Worm (Caenorhabditis elegans): ENCODE results near the gene F09C6.3.

The F09C6.3 gene

DNA sequence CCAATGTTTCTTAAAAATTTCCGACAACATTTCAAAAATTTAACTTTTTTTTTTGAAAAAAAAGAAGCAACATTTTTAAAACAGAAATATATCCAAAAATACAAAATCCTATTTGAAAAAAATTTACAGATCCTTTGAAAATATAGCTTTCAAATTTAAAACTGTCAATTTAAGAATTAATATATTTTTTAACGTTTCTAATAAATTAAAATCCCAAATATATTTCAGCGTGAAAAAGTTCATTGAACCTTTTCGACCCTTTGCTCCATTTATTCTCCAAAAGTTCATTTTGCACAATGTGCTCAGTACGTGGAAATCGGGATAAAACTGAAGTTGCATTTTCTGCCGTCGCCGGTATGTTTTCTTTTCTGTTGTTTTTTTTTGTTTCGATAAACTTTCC is 47.1 kb downstream of the F09C6.3 start, which contains the start of gene phy-3:
Gene phy-3 (plus strand): TSS at position 301 of the 400 bp plus-strand sequence.
- TF ChIP-seq ztf-11 (tag; optimal IDR thresholded peaks at IDR 0.05) (no peak), nhr-67 (tag; optimal IDR thresholded peaks at IDR 0.05) (no peak), eor-1 (tag; optimal IDR thresholded peaks at IDR 0.05) (no peak), ceh-9 (tag; optimal IDR thresholded peaks at IDR 0.05) (no peak)

DNA sequence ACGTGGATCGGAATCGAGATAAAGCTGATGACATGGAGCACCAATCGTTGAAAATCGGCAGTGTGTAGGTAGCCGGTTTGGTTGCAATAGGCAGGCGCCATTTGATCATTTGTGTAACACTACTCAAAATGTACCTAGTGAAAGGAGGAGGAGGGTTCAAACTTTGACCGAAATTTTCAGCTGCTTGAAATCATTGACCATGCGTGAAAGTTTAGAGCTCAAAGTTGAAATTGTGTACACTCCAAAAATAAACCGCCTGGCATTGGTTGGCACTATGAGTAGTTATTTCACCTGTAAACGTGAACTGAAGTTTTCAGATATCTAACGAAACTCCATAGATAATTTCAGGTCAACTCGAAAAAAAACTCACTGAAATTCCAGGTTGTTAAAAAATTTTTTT is 48.0 kb downstream of the F09C6.3 start, which contains the start of gene srh-215:
Gene srh-215 (minus strand): TSS at position 101 of the 400 bp plus-strand sequence.
- TF ChIP-seq lsy-12 (tag; optimal IDR thresholded peaks at IDR 0.05) = no peak
- no peak for TF ChIP-seq jun-1 (tag; optimal IDR thresholded peaks at IDR 0.05)
- TF ChIP-seq ztf-11 (tag; optimal IDR thresholded peaks at IDR 0.05) = no peak
- TF ChIP-seq egl-27 (tag; optimal IDR thresholded peaks at IDR 0.05) = no peak
- no peak for TF ChIP-seq ceh-16 (tag; optimal IDR thresholded peaks at IDR 0.05)
- TF ChIP-seq hmg-11 (tag; optimal IDR thresholded peaks at IDR 0.05) = no peak
- TF ChIP-seq mml-1 (tag; optimal IDR thresholded peaks at IDR 0.05) = no peak
- no peak for TF ChIP-seq zag-1 (tag; optimal IDR thresholded peaks at IDR 0.05)
- TF ChIP-seq daf-12 (tag; optimal IDR thresholded peaks at IDR 0.05) = no peak
- no peak for TF ChIP-seq nhr-237 (tag; optimal IDR thresholded peaks at IDR 0.05)
- no peak for TF ChIP-seq nhr-11 (tag; optimal IDR thresholded peaks at IDR 0.05)
- TF ChIP-seq nhr-23 (tag; optimal IDR thresholded peaks at IDR 0.05) = no peak
- TF ChIP-seq ama-1 (optimal IDR thresholded peaks at IDR 0.05) = no peak
- TF ChIP-seq nhr-43 (tag; optimal IDR thresholded peaks at IDR 0.05; ENCODE audit: poor library complexity, severe bottlenecking) = no peak
- no peak for TF ChIP-seq R02D3.7 (tag; optimal IDR thresholded peaks at IDR 0.05)
- TF ChIP-seq elt-2 (tag; optimal IDR thresholded peaks at IDR 0.05) = no peak
- TF ChIP-seq fkh-2 (tag; optimal IDR thresholded peaks at IDR 0.05) = no peak
- TF ChIP-seq tbx-2 (tag; optimal IDR thresholded peaks at IDR 0.05) = no peak
- TF ChIP-seq pha-4 (tag; optimal IDR thresholded peaks at IDR 0.05) = no peak
- no peak for TF ChIP-seq nhr-76 (tag; optimal IDR thresholded peaks at IDR 0.05)

DNA sequence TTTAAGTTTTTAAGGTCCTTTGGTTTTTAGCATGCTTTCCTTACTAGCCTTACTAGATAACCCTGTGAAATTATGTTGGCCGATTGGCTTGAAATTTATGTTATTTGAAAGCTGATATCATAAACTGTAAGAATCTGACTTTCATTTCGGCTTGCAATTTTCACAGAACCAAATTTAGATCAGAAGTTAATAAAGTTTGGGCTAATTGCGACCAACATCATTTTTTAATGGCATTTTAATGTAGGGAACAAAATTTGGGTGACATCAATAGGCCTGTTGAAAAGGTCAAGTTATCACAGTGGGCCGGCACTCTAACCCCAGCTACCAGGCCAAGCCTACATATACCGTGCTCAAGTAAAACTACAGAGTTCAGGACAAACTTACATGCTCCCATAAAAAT is 48.6 kb downstream of the F09C6.3 start:
- TF ChIP-seq pqm-1 (tag; optimal IDR thresholded peaks at IDR 0.05) (no peak), ceh-28 (tag; optimal IDR thresholded peaks at IDR 0.05) (no peak), ztf-4 (tag; optimal IDR thresholded peaks at IDR 0.05) (no peak), ceh-9 (tag; optimal IDR thresholded peaks at IDR 0.05) (no peak), elt-1 (tag; optimal IDR thresholded peaks at IDR 0.05) (no peak), jun-1 (tag; optimal IDR thresholded peaks at IDR 0.05) (no peak), nhr-12 (tag; optimal IDR thresholded peaks at IDR 0.05) (no peak), eor-1 (tag; optimal IDR thresholded peaks at IDR 0.05) (no peak), fkh-10 (GFP tag; optimal IDR thresholded peaks at IDR 0.05) (no peak), daf-12 (tag; optimal IDR thresholded peaks at IDR 0.05) (no peak), snpc-4 (tag; optimal IDR thresholded peaks at IDR 0.05) (no peak), egl-27 (tag; optimal IDR thresholded peaks at IDR 0.05) (no peak), unc-62 (GFP tag; optimal IDR thresholded peaks at IDR 0.05) (no peak), egl-5 (tag; optimal IDR thresholded peaks at IDR 0.05) (no peak)

DNA sequence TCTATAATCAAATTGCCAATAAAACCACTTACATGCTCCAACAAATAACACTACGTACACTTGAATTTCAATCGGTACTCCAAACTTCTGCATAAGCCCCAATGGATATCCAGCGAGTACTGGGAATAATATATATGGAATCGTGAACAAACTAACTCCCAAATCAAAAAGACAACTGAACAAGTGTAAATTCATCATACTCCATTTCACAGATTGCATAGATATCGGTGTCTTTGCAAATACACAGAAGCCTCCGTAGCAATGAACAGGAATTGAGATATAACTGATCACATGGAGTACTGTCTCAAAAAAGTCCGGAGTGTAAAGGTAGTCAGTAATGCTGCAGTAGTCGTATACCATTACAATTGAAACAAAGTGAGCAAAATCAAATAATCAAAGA is 50.6 kb downstream of the F09C6.3 start, which contains the start of gene srh-214:
Gene srh-214 (minus strand): TSS at position 360 of the 400 bp plus-strand sequence.
- no peak for TF ChIP-seq nhr-237 (tag; optimal IDR thresholded peaks at IDR 0.05)
- TF ChIP-seq nfya-1 (tag; optimal IDR thresholded peaks at IDR 0.05; ENCODE audit: insufficient read depth) = no peak
- no peak for TF ChIP-seq tbx-2 (tag; optimal IDR thresholded peaks at IDR 0.05)
- no peak for TF ChIP-seq nhr-67 (tag; optimal IDR thresholded peaks at IDR 0.05)
- TF ChIP-seq nhr-23 (tag; optimal IDR thresholded peaks at IDR 0.05) = no peak
- TF ChIP-seq nhr-11 (tag; optimal IDR thresholded peaks at IDR 0.05) = no peak
- TF ChIP-seq fos-1 (tag; optimal IDR thresholded peaks at IDR 0.05) = no peak
- no peak for TF ChIP-seq pha-4 (tag; optimal IDR thresholded peaks at IDR 0.05)
- no peak for TF ChIP-seq egl-27 (tag; optimal IDR thresholded peaks at IDR 0.05)

Measured in whole organism, L3 larva.